Fruit fly (Drosophila melanogaster): Measurements from ENCODE around the gene Ccdc85.
A peak's percentile ranks its signal among the peaks of the same experiment; 100 is the strongest.

The Ccdc85 gene

DNA sequence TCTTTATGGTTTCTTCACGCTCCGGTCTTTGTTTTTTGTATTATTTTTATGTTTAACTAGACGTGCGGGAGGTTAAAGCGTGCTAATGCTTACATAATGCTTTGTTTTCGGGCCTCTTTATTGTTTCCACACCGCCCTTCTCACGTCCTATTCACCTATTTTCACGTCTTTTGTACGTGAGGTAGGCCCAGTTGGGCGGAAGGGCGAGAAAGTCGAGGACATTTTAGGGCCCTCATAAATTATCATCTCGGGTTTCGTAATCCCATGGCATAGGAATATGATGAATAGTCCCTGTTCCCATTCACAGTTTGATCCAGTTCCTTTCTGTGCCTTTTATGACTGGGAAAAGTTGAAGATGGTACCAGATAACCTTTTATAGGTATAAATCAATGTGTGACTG is 6.4 kb downstream of the Ccdc85 start (continued):
- no peak for TF ChIP-seq HmgZ (tag; optimal IDR thresholded peaks at IDR 0.05)
- TF ChIP-seq her (GFP tag; optimal IDR thresholded peaks at IDR 0.05), result no peak
- TF ChIP-seq CG4360 (GFP tag; IDR thresholded peaks at IDR 0.05), result no peak
- TF ChIP-seq CG15601 (tag; optimal IDR thresholded peaks at IDR 0.05), result no peak
- TF ChIP-seq CG3726 (GFP tag; IDR thresholded peaks at IDR 0.05), result no peak
- no peak for TF ChIP-seq zfh2 (GFP tag; optimal IDR thresholded peaks at IDR 0.05)
- no peak for TF ChIP-seq CG17385 (GFP tag; optimal IDR thresholded peaks at IDR 0.05)
- no peak for TF ChIP-seq pnt (GFP tag; optimal IDR thresholded peaks at IDR 0.05)
- TF ChIP-seq shn (GFP tag; optimal IDR thresholded peaks at IDR 0.05), result no peak
- TF ChIP-seq tll (GFP tag; optimal IDR thresholded peaks at IDR 0.05), result peak in 1 of 2 experiments; percentile 77
- TF ChIP-seq CG3847 (GFP tag; IDR thresholded peaks at IDR 0.05), result no peak
- no peak for TF ChIP-seq CG9932 (GFP tag; IDR thresholded peaks at IDR 0.05)
- no peak for TF ChIP-seq CG11696 (GFP tag; IDR thresholded peaks at IDR 0.05)
- TF ChIP-seq kah (GFP tag; optimal IDR thresholded peaks at IDR 0.05), result no peak

DNA sequence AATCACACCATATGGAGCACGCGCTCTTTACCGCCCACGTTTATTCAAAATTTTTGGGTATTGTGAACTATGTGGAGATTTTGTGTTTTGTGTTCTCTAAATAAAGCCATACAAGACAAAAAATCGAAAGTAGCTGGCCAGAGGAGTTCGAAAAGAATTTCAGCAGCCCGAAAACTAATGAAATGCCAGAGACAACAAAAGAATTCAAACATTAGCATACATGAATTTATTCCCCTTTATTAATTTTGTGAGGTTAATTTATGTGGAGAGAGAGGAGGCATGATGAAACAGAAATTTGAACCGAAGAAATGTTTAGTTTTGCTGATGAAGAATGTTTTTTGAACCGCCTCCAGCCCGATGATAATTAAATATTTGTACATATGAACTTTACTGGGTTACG is 7.1 kb downstream of the Ccdc85 start:
- no peak for TF ChIP-seq ttk (GFP tag; IDR thresholded peaks at IDR 0.05)
- TF ChIP-seq CG13424 (tag; optimal IDR thresholded peaks at IDR 0.05), result no peak
- TF ChIP-seq C15 (GFP tag; IDR thresholded peaks at IDR 0.05), result no peak
- TF ChIP-seq sd (tag; optimal IDR thresholded peaks at IDR 0.05), result peak; percentile 71
- TF ChIP-seq CG12071 (GFP tag; optimal IDR thresholded peaks at IDR 0.05), result no peak
- no peak for TF ChIP-seq phol (tag; optimal IDR thresholded peaks at IDR 0.05)
- TF ChIP-seq Jarid2 (GFP tag; optimal IDR thresholded peaks at IDR 0.05), result no peak
- peak; percentile 56 for TF ChIP-seq vvl (GFP tag; IDR thresholded peaks at IDR 0.05)
- TF ChIP-seq fd64A (GFP tag; optimal IDR thresholded peaks at IDR 0.05), result no peak
- no peak for TF ChIP-seq CG15514 (GFP tag; optimal IDR thresholded peaks at IDR 0.05)
- TF ChIP-seq amos (GFP tag; IDR thresholded peaks at IDR 0.05; ENCODE audit: partially characterized antibody), result no peak
- TF ChIP-seq en (GFP tag; optimal IDR thresholded peaks at IDR 0.05), result no peak
- no peak for TF ChIP-seq E2f2 (GFP tag; IDR thresholded peaks at IDR 0.05)
- no peak for TF ChIP-seq gcm2 (GFP tag; optimal IDR thresholded peaks at IDR 0.05)
- TF ChIP-seq CG4424 (GFP tag; optimal IDR thresholded peaks at IDR 0.05), result no peak
- no peak for TF ChIP-seq cwo (GFP tag; optimal IDR thresholded peaks at IDR 0.05)
- TF ChIP-seq bsh (GFP tag; optimal IDR thresholded peaks at IDR 0.05), result no peak
- TF ChIP-seq insv (GFP tag; optimal IDR thresholded peaks at IDR 0.05), result no peak
- TF ChIP-seq trh (GFP tag; optimal IDR thresholded peaks at IDR 0.05), result no peak
- peak; percentile 51 for TF ChIP-seq CG7745 (tag; optimal IDR thresholded peaks at IDR 0.05)
- no peak for TF ChIP-seq Dref (GFP tag; IDR thresholded peaks at IDR 0.05)
- no peak for TF ChIP-seq jigr1 (GFP tag; IDR thresholded peaks at IDR 0.05)
- no peak for TF ChIP-seq H2.0 (GFP tag; IDR thresholded peaks at IDR 0.05)
- no peak for TF ChIP-seq CG2202 (tag; optimal IDR thresholded peaks at IDR 0.05)
- TF ChIP-seq zfh2 (GFP tag; optimal IDR thresholded peaks at IDR 0.05), result no peak
- TF ChIP-seq Deaf1 (tag; optimal IDR thresholded peaks at IDR 0.05), result no peak
- TF ChIP-seq Scr (GFP tag; IDR thresholded peaks at IDR 0.05; ENCODE audit: partially characterized antibody), result no peak
- no peak for TF ChIP-seq CG6654 (GFP tag; optimal IDR thresholded peaks at IDR 0.05)
- no peak for TF ChIP-seq CG10366 (GFP tag; IDR thresholded peaks at IDR 0.05)
- no peak for TF ChIP-seq CG30403 (GFP tag; optimal IDR thresholded peaks at IDR 0.05)
- no peak for TF ChIP-seq sens-2 (GFP tag; IDR thresholded peaks at IDR 0.05)
- no peak for TF ChIP-seq CG14014 (GFP tag; IDR thresholded peaks at IDR 0.05)
- TF ChIP-seq Fer2 (tag; optimal IDR thresholded peaks at IDR 0.05), result no peak
- no peak for TF ChIP-seq CG7928 (GFP tag; optimal IDR thresholded peaks at IDR 0.05)
- peak; percentile 39 for TF ChIP-seq CG13894 (tag; optimal IDR thresholded peaks at IDR 0.05)
- peak; percentile 83 for TF ChIP-seq Blimp-1 (GFP tag; optimal IDR thresholded peaks at IDR 0.05)
- TF ChIP-seq CG13296 (GFP tag; optimal IDR thresholded peaks at IDR 0.05), result no peak
- TF ChIP-seq Nf-YC (tag; optimal IDR thresholded peaks at IDR 0.05), result no peak

Data from whole organism, embryonic.